Worm (Caenorhabditis elegans) whole organism, L4/young adult: ENCODE results near the gene srd-38.

Experiments used
- W03F9.2 ChIP-seq: fragments of 150-350 bp; optimal IDR thresholded peaks from 2 replicates; lab custom pipeline; 2014; ENCODE audit warnings: missing biosample characterization, missing genetic modification characterization
- dao-5 ChIP-seq: sonication (generic microtip); optimal IDR thresholded peaks from 2 replicates; lab custom pipeline; 2016; ENCODE audit warnings: missing genotype, missing genetic modification characterization, moderate library complexity, missing compliant biosample characterization
- him-1 ChIP-seq: sonication (generic microtip); optimal IDR thresholded peaks from 2 replicates; lab custom pipeline; 2016; ENCODE audit warnings: missing genotype, missing genetic modification reagents, missing genetic modification characterization, missing compliant biosample characterization

DNA sequence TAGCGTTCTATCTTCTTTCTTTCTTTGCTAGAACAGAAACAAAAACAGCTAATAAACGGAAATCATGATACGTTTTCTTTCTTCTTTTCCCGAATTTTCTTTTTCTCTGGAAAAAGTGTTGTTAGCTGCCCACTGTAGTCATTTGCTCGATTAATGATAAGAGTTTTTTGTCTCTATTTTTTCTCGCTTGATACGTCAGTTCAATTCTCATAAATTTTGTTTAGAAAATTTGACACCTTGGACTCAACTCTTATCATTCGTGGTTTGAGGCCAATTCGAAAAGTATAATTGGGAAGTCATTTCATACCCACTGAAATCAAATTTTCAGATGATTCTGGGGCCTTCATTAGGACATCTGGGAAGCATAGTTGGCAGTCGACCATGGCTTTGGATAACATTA is 50.2 kb downstream of the srd-38 start:
- TF ChIP-seq W03F9.2 (tag; lab: Kevin White, UChicago) (no peak), him-1 (tag; lab: Kevin White, UChicago) (no peak), dao-5 (tag; lab: Kevin White, UChicago) (no peak)
